Worm (Caenorhabditis elegans) whole organism, L4/young adult: ENCODE results near the gene ncx-7.
"Not testable (repeated sequence)": the region's sequence is repeated elsewhere in the genome, so short reads cannot be mapped to it uniquely, and the experiment has no call there.

ENCODE experiments used
- W03F9.2 ChIP-seq: fragments of 150-350 bp; optimal IDR thresholded peaks from 2 replicates; lab custom pipeline; 2014; ENCODE audit warnings: missing biosample characterization, missing genetic modification characterization
- dao-5 ChIP-seq: sonication (generic microtip); optimal IDR thresholded peaks from 2 replicates; lab custom pipeline; 2016; ENCODE audit warnings: missing genotype, missing genetic modification characterization, moderate library complexity, missing compliant biosample characterization
- him-1 ChIP-seq: sonication (generic microtip); optimal IDR thresholded peaks from 2 replicates; lab custom pipeline; 2016; ENCODE audit warnings: missing genotype, missing genetic modification reagents, missing genetic modification characterization, missing compliant biosample characterization

ncx-7 gene

DNA sequence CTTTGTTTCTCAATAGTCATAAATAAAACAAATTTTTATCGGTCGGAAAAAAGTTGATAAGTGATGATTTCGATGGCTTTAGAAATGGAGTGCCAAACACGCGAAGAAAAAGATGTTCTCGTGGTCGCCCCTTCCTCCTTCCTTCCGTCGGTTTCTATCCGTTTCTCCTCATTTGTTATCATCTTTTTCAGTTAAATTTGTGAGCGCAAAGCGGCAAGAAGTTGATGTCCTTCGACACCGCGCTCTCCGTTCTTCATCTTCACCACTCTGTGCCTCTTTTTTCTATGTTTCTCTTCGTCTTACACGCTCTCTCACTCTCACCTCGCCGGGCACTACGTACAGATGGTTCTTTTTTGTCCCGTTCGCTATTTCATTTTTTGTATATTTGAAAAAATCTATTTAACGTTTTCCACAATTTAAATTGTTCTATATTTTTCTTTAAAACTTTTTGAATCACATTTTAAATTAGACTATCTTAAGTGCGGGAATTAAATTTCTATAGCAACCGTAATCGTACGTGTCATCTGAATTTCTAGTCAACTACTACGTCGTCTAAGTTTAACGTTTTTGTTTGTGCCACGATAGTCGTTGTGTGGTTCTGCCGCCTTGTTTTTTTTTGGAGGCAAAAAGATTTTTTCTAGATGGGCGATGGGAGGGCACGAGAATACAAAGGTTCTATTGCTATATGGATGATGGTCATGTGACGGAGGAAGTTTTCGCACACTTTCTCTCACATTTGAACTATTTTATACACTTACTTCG lies 21.3 kb downstream of the ncx-7 start:
- TF ChIP-seq dao-5 (tag; lab: Kevin White, UChicago) (no peak), him-1 (tag; lab: Kevin White, UChicago) (no peak), W03F9.2 (tag; lab: Kevin White, UChicago) (no peak)

DNA sequence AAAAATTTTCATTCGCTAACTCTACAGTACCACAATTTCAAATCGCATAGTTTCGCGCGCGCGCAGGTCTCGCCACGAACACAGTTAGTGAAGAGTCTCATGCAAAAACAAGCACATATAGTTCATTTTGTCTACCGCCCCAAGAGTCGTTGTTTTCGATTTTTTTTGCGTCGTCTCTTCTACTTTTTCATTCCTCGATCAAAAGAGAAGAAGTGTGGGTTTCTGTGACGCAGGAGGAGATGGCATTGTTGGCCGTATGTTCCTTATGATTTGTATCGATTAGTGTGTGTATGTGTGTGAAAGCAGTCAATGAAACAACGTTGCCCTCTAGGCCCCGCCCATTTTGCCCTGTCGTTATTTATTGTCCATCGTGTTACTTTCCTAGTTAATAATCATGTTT lies 22.2 kb downstream of the ncx-7 start:
- TF ChIP-seq him-1 (tag; lab: Kevin White, UChicago) (no peak), dao-5 (tag; lab: Kevin White, UChicago) (no peak), W03F9.2 (tag; lab: Kevin White, UChicago) (no peak)

DNA sequence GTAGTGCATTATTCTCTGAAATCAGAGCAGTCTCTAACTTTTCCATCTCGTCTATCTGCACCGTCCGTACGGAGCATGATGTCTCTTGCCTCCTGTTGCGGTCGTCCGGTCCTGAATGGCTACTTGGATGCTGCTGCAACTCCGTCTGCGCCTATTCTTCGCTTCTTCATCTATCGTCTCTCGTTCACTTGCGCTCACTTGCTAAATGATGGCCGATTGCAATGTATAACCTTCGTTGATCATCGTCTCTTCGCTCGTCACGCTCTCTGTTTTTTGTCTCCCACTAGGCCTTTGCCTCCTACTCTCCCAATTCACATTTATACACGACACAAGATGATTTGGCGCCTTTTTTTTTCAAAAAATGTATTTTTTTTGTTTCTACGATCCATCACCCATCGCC lies 22.8 kb downstream of the ncx-7 start:
- TF ChIP-seq W03F9.2 (tag; lab: Kevin White, UChicago) (peak; percentile 14), him-1 (tag; lab: Kevin White, UChicago) (peak; percentile 35), dao-5 (tag; lab: Kevin White, UChicago) (no peak)

ce11 chrIII:9696417-9696816 lies 23.7 kb downstream of the ncx-7 start, which contains the start of gene bud-31:
Gene bud-31, minus strand, starts transcription at chrIII:9696517.
- TF ChIP-seq him-1 (tag; lab: Kevin White, UChicago): no peak
- no peak for TF ChIP-seq W03F9.2 (tag; lab: Kevin White, UChicago)
- TF ChIP-seq dao-5 (tag; lab: Kevin White, UChicago): no peak

DNA sequence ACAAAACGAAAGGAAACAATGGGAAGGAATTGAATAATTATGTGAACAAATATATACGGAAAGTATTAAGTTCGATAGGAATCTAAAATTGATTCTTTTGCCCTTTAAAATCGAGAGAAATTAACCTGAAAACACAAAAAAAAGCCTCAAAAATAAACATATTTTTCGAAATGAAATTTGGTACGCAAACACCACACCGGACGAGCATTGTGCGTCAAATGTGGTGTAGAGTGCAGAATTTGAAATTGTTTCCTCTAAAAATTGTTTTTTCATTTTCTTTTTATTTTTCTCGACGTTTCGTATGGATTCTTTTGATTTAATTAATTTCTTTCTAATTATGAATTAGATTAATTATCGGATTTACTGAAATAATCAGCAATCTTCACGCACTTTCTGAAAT lies 24.7 kb downstream of the ncx-7 start:
- TF ChIP-seq W03F9.2 (tag; lab: Kevin White, UChicago) (no peak), him-1 (tag; lab: Kevin White, UChicago) (no peak), dao-5 (tag; lab: Kevin White, UChicago) (no peak)

ce11 chrIII:9694474-9694873 lies 25.6 kb downstream of the ncx-7 start, which contains the start of gene set-3:
Gene set-3, minus strand, starts transcription at chrIII:9694574.
- no peak for TF ChIP-seq him-1 (tag; lab: Kevin White, UChicago)
- TF ChIP-seq W03F9.2 (tag; lab: Kevin White, UChicago): no peak
- no peak for TF ChIP-seq dao-5 (tag; lab: Kevin White, UChicago)

- TF ChIP-seq W03F9.2 (tag; lab: Kevin White, UChicago): no peak
Measured at ce11 chrIII:9690044-9690443, 30.0 kb downstream of the ncx-7 start, which contains the start of gene best-5. Gene best-5, minus strand, starts transcription at chrIII:9690253.

DNA sequence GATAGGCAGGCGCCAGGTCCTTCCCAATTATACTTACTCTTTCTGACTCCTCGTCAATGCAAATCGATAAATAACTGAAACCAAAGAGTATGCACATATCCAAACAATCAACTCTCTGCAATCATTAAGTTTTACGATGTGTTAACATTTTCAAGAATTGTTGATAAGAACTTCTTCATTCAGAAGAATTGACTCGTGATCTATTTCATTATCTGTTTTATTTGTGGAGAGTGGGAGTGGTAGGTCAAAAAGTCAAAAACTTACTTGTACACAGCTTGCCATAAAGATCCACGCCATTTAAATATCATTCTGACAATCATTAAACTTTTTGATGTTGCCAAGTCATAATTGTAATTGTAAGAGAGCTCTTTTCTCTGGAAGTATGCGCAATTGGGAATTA lies 30.7 kb downstream of the ncx-7 start:
- TF ChIP-seq dao-5 (tag; lab: Kevin White, UChicago) (no peak), W03F9.2 (tag; lab: Kevin White, UChicago) (no peak), him-1 (tag; lab: Kevin White, UChicago) (no peak)

ce11 chrIII:9685959-9686358 lies 34.1 kb downstream of the ncx-7 start, which contains the start of gene C07A9.10:
Gene C07A9.10, minus strand, starts transcription at chrIII:9686059.
- no peak for TF ChIP-seq dao-5 (tag; lab: Kevin White, UChicago)
- TF ChIP-seq W03F9.2 (tag; lab: Kevin White, UChicago): no peak
- no peak for TF ChIP-seq him-1 (tag; lab: Kevin White, UChicago)

DNA sequence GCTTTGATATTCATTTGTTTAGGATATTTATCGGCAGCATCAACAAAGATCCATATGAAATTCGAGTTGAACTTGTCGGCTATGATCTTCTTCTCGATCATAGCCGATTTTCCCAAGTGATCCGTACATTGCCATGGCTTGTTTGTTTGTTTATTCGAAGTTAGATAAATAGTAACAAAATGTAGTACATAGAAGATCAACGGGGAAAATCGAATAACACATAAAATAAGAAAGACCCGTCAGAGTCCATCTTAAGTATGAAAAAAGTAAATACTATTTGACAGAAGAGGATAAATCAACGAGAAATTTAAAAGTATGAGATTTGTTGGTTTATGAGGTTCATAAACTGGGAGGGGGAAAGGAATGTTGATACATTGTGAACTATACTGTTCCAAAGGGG lies 37.4 kb downstream of the ncx-7 start, which contains the start of gene C07A9.5:
TSS of gene C07A9.5 (minus strand) at position 101 of the 400 bp plus-strand sequence.
- TF ChIP-seq dao-5, W03F9.2, him-1 (tag; lab: Kevin White, UChicago): not testable (repeated sequence)

ce11 chrIII:9681206-9681605 lies 38.9 kb downstream of the ncx-7 start, which contains the start of gene C07A9.13:
Gene C07A9.13, minus strand, starts transcription at chrIII:9681306.
- TF ChIP-seq him-1, dao-5, W03F9.2 (tag; lab: Kevin White, UChicago): not testable (repeated sequence)

ce11 chrIII:9678819-9679218 lies 41.3 kb downstream of the ncx-7 start, which contains the start of gene ugt-60:
Gene ugt-60, minus strand, starts transcription at chrIII:9679051.
- no peak for TF ChIP-seq dao-5 (tag; lab: Kevin White, UChicago)
- TF ChIP-seq him-1 (tag; lab: Kevin White, UChicago): no peak
- TF ChIP-seq W03F9.2 (tag; lab: Kevin White, UChicago): no peak

DNA sequence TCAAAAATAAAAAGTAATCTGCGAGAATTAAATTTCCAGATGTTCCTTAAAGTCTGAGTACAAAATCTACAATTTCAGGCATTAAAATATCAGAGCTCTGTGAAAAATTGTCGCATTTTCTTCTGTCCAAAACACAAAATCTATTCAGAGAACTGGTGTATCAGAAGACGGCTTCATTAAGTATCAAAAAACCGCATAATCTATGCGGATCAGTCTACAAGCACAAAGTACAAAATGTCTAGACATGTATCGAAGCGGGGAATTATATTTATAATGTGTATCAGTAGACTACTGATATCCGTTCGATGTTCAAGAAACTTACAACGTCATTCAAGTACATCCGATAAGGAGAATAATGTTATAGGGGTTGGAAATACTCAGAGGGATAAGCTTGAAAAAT lies 50.5 kb downstream of the ncx-7 start:
- TF ChIP-seq dao-5 (tag; lab: Kevin White, UChicago) (no peak), him-1 (tag; lab: Kevin White, UChicago) (no peak), W03F9.2 (tag; lab: Kevin White, UChicago) (no peak)
